Worm (Caenorhabditis elegans): ENCODE measurements around the gene Y41D4A.3.

Y41D4A.3 gene

ce11 chrIV:1753481-1753880 is at the start of gene Y41D4A.3:
Gene Y41D4A.3, plus strand, starts transcription at chrIV:1753781.
- no peak for TF ChIP-seq unc-62 (GFP tag; optimal IDR thresholded peaks at IDR 0.05)

DNA sequence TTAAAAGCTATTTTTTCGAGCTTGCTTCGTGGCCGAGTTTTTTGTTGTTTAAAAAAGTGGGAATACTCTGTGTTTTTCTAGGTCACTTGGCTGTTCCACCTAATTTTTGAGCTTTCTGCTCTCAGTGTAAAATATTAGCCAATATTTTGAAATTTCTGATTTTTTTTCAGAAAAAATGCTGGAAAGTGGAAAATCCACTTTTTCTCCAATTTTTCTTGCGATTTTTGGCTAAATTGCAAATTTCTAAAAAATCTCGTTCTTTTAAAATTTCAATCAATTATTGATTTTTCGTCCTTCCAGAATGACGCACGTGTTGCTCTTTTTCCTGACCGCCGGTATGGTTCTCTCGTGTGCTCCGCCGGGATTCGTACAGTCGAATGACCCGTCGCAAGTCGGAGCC is 46.6 kb upstream of the Y41D4A.3 start, which contains the start of gene K08D12.4:
K08D12.4 (plus strand) TSS at position 301 of the 400 bp plus-strand sequence.
- TF ChIP-seq unc-62 (GFP tag; optimal IDR thresholded peaks at IDR 0.05), result no peak

ce11 chrIV:1707960-1708359 is 45.6 kb upstream of the Y41D4A.3 start:
- no peak for TF ChIP-seq unc-62 (GFP tag; optimal IDR thresholded peaks at IDR 0.05)

- TF ChIP-seq unc-62 (GFP tag; optimal IDR thresholded peaks at IDR 0.05), result no peak
These were observed 45.2 kb upstream of the Y41D4A.3 start for ce11 chrIV:1708426-1708826.

DNA sequence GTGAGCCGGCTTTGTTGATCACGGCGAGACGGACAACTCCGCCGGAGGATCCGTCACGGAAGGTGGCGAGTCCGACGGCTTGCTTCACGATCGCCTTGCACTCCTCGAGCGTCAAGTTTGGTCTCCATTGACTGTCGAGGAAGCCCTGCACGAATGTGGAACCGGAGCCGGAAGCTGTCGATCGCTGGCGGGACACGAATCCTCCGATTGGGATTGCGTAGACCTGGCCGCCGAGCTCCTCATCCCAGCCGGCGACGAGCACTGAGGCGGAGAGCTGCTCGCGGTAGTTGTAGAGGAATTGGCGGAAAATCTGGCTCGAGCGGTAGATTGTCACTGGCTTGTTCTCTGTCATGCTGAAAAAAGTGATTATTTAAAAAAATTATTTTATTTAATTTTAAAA is 44.6 kb upstream of the Y41D4A.3 start:
- TF ChIP-seq unc-62 (GFP tag; optimal IDR thresholded peaks at IDR 0.05), result no peak

DNA sequence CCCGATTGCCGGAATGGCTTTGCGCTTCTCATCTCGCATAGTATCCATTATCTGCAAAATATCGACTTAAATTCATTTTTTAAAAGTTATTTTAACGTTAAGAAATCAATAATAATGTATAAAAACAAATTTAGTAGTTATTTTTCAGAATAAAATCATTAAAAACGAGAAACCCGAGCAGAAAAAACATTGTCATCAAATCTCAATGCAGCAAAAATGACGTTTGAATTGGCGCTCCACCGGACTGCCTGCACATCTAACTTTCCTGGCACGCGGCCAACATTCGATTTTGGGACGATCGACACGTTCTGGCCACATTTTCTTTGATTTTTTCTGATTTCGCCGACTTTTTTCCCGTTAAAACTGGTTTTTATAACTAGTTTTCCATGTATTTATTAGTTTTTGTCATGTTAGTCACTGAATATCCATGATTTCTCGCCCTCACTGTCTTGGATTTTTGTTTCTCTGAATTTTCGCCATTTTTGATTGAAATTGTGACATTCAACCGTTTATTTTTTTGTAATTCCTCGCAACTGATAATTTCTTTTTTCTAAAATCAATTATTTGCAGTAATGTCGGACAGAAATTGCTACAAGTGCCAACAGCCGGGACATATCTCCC is 43.8 kb upstream of the Y41D4A.3 start, which contains the start of the genes pbs-1 and K08D12.3:
pbs-1 (minus strand) TSS at position 51 of the 621 bp plus-strand sequence.
K08D12.3 (plus strand) TSS at position 571 of the 621 bp plus-strand sequence.
- TF ChIP-seq unc-62 (GFP tag; optimal IDR thresholded peaks at IDR 0.05), result no peak

DNA sequence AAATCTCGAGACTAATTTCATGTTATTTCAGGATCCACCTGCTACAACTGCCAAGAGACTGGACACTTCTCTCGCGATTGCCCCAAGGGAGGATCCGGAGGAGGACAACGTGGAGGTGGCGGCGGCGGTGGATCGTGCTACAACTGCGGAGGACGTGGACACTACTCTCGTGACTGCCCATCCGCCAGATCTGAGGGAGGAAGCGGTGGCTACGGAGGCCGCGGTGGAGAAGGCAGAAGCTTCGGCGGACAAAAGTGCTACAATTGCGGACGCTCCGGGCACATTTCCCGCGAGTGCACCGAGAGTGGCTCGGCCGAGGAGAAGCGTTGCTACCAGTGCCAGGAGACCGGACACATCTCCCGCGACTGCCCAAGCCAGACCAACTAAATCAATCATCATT is 43.0 kb upstream of the Y41D4A.3 start:
- no peak for TF ChIP-seq unc-62 (GFP tag; optimal IDR thresholded peaks at IDR 0.05)

ce11 chrIV:1711029-1711489 is 42.5 kb upstream of the Y41D4A.3 start, which contains the start of gene rpi-2:
Gene rpi-2, plus strand, starts transcription at chrIV:1711262.
- no peak for TF ChIP-seq unc-62 (GFP tag; optimal IDR thresholded peaks at IDR 0.05)

- TF ChIP-seq unc-62 (GFP tag; optimal IDR thresholded peaks at IDR 0.05), result no peak
These were observed 40.0 kb upstream of the Y41D4A.3 start for ce11 chrIV:1713618-1714017.

DNA sequence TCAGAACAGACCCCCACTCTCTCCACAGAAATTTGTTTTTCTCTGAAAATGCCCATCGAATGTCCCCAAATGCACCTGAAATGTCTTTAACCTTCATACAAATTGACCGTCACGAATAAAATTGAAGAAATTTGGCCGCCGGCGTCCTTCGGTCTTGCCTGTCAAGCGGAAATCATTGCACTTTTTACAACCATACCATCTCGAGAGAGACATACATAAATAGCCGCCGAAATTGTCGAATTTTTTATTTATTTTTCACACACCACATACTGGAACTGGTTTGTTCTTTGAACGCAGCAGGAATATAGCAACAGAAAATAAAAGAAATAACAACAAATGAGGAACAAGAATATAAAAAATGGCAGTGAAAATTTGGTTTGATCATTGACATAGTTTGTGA is 37.9 kb upstream of the Y41D4A.3 start:
- TF ChIP-seq unc-62 (GFP tag; optimal IDR thresholded peaks at IDR 0.05), result no peak

- TF ChIP-seq unc-62 (GFP tag; optimal IDR thresholded peaks at IDR 0.05), result no peak
These were observed 33.1 kb upstream of the Y41D4A.3 start, which contains the start of gene epic-2 for ce11 chrIV:1720474-1720873. Gene epic-2, plus strand, starts transcription at chrIV:1720790.

DNA sequence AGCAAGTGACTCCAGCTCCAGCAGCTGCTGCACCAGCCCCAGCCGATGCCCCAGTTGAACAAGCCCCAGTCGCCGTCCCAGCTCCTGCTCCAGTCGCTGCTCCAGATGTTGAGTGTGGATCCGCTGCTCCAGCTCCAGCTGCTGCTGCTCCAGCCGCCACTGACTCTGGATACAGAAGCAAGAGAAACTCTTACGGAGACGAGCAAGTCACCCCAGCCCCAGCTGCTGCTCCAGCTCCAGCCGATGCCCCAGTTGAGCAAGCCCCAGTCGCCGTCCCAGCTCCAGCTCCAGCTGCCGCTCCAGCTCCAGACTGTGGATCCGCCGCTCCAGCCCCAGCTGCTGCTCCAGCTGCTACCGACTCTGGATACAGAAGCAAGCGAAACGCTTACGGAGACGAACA is 32.0 kb upstream of the Y41D4A.3 start:
- TF ChIP-seq unc-62 (GFP tag; optimal IDR thresholded peaks at IDR 0.05), result no peak

- no peak for TF ChIP-seq unc-62 (GFP tag; optimal IDR thresholded peaks at IDR 0.05)
These were observed 30.6 kb upstream of the Y41D4A.3 start for ce11 chrIV:1722953-1723352.

DNA sequence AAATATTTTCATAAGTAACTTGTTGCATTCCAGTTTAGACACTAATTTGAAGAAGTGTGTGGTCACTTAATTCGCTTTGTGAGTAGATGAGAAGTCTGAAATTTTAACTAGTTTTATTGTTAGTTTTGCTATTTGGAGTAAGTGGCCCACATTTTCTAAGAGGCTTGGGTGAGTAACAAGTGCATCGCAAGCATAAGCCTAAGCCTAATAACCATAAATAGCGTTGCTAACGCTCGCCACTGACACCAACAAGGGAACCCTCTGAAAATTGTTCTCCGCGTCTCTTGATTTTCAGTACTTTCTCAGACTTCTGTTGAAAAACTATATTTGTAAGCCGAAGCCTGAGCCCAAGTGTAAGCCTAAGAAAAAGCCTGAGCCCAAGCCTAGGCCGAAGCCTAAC is 29.3 kb upstream of the Y41D4A.3 start, which contains the start of gene epic-3:
epic-3 (minus strand) TSS at position 101 of the 400 bp plus-strand sequence.
- TF ChIP-seq unc-62 (GFP tag; optimal IDR thresholded peaks at IDR 0.05), result no peak

DNA sequence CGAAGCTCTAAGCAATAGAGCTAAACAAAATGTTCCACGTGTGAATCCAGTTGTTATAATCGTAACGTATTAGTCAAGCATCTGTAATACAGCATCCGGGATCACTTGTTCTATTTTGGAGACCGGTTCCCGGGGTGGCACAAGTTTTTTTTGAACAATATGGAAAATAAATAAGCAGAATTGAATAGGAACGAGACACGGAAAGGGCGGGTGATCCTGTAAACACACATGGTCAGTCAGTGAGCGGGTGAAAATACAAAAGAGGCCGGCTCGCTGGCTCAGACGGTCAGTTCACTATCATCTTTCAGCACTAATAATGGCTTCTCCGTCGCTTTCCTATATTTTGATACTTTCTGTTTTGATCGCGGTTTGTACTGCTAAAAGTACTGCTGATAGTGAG is 27.7 kb upstream of the Y41D4A.3 start, which contains the start of gene K08D12.8:
K08D12.8 (plus strand) TSS at position 301 of the 400 bp plus-strand sequence.
- no peak for TF ChIP-seq unc-62 (GFP tag; optimal IDR thresholded peaks at IDR 0.05)

- no peak for TF ChIP-seq unc-62 (GFP tag; optimal IDR thresholded peaks at IDR 0.05)
These were observed 26.0 kb upstream of the Y41D4A.3 start for ce11 chrIV:1727538-1728072.

- TF ChIP-seq unc-62 (GFP tag; optimal IDR thresholded peaks at IDR 0.05), result no peak
These were observed 15.3 kb upstream of the Y41D4A.3 start for ce11 chrIV:1738324-1738730.

All from whole organism, dauer.